Fruit fly (Drosophila melanogaster) whole organism, embryonic: ENCODE measurements around the gene CG14005.

Experiments used
- Bdp1 ChIP-seq: fragments of 200-800 bp; sonication (Bioruptor generic); optimal IDR thresholded peaks from 3 replicates; lab custom pipeline; 2016; ENCODE audit warnings: missing biosample characterization, missing genetic modification characterization
- BtbVII ChIP-seq: fragments of 200-800 bp; sonication (Bioruptor generic); optimal IDR thresholded peaks from 3 replicates; lab custom pipeline; 2017; ENCODE audit warnings: missing biosample characterization, mild to moderate bottlenecking, missing genetic modification characterization
- CG10565 ChIP-seq: fragments of 200-800 bp; sonication (Bioruptor generic); optimal IDR thresholded peaks from 3 replicates; lab custom pipeline; 2016; ENCODE audit warnings: missing biosample characterization, mild to moderate bottlenecking, missing genetic modification characterization
- CG11560 ChIP-seq: fragments of 200-800 bp; sonication (Bioruptor generic); IDR thresholded peaks from 3 replicates; pipeline ENCODE4 v1.3.6; 2022; ENCODE audit warnings: missing biosample characterization, missing genetic modification characterization
- CG12391 ChIP-seq: fragments of 200-800 bp; sonication (Bioruptor generic); optimal IDR thresholded peaks from 3 replicates; lab custom pipeline; 2018; ENCODE audit warnings: missing biosample characterization, mild to moderate bottlenecking, missing genetic modification characterization, moderate library complexity
- CG12942 ChIP-seq: fragments of 200-800 bp; sonication (Bioruptor generic); optimal IDR thresholded peaks from 3 replicates; lab custom pipeline; 2016; ENCODE audit warnings: missing biosample characterization, missing genetic modification characterization
- CG14050 ChIP-seq: fragments of 200-800 bp; sonication (Bioruptor generic); IDR thresholded peaks from 3 replicates; pipeline ENCODE4 v1.3.6; 2022; ENCODE audit warnings: missing biosample characterization, missing genetic modification characterization
- CG15269 ChIP-seq: fragments of 200-800 bp; sonication (Bioruptor generic); optimal IDR thresholded peaks from 2 replicates; lab custom pipeline; 2018; ENCODE audit warnings: missing biosample characterization, mild to moderate bottlenecking, missing genetic modification characterization, moderate library complexity
- CG18599 ChIP-seq: fragments of 200-800 bp; sonication (Bioruptor generic); optimal IDR thresholded peaks from 3 replicates; lab custom pipeline; 2017; ENCODE audit warnings: missing biosample characterization, missing genetic modification characterization, mild to moderate bottlenecking, moderate library complexity, missing genetic modification reagents
- CG2120 ChIP-seq: fragments of 200-800 bp; sonication (Bioruptor generic); optimal IDR thresholded peaks from 3 replicates; lab custom pipeline; 2016; ENCODE audit warnings: missing biosample characterization, missing genetic modification characterization
- CG31388 ChIP-seq: fragments of 200-800 bp; sonication (Bioruptor generic); optimal IDR thresholded peaks from 2 replicates; lab custom pipeline; 2016; ENCODE audit warnings: missing biosample characterization, missing genetic modification characterization
- CG3995 ChIP-seq: fragments of 200-800 bp; sonication (Bioruptor generic); optimal IDR thresholded peaks from 3 replicates; lab custom pipeline; 2016; ENCODE audit warnings: missing biosample characterization, missing genetic modification characterization
- CG6175 ChIP-seq: fragments of 200-800 bp; sonication (Bioruptor generic); IDR thresholded peaks from 3 replicates; pipeline ENCODE4 v1.3.6; 2022; ENCODE audit warnings: missing biosample characterization, missing genetic modification characterization
- CG6254 ChIP-seq: fragments of 200-800 bp; sonication (Bioruptor generic); optimal IDR thresholded peaks from 3 replicates; lab custom pipeline; 2017; ENCODE audit warnings: mild to moderate bottlenecking, missing biosample characterization, missing genetic modification reagents, missing genetic modification characterization
- CG6272 ChIP-seq: fragments of 200-800 bp; sonication (Bioruptor generic); IDR thresholded peaks from 2 replicates; pipeline ENCODE4 v1.3.6; 2022; ENCODE audit warnings: missing biosample characterization, missing genetic modification characterization
- CG7987 ChIP-seq: fragments of 200-800 bp; sonication (Bioruptor generic); optimal IDR thresholded peaks from 2 replicates; lab custom pipeline; 2018; ENCODE audit warnings: missing biosample characterization, mild to moderate bottlenecking, missing genetic modification characterization, moderate library complexity
- CG8478 ChIP-seq: fragments of >200 bp; optimal IDR thresholded peaks from 2 replicates; lab custom pipeline; 2018
- CG8924 ChIP-seq: fragments of 200-800 bp; optimal IDR thresholded peaks from 3 replicates; lab custom pipeline; 2019; ENCODE audit warnings: missing biosample characterization, mild to moderate bottlenecking, missing genetic modification characterization, moderate library complexity
- Chrac-16 ChIP-seq: fragments of 200-800 bp; sonication (Bioruptor generic); optimal IDR thresholded peaks from 3 replicates; lab custom pipeline; 2016; ENCODE audit warnings: missing biosample characterization, missing genetic modification characterization
- E2f1 ChIP-seq: fragments of 200-800 bp; sonication (Bioruptor generic); IDR thresholded peaks from 2 replicates; pipeline ENCODE4 v1.3.6; 2022; ENCODE audit warnings: missing biosample characterization, missing genetic modification characterization
- Fer1 ChIP-seq: fragments of 200-800 bp; sonication (Bioruptor generic); optimal IDR thresholded peaks from 2 replicates; lab custom pipeline; 2017; ENCODE audit warnings: missing biosample characterization, mild to moderate bottlenecking, missing genetic modification characterization
- Fer2 ChIP-seq: fragments of 200-800 bp; sonication (Bioruptor generic); optimal IDR thresholded peaks from 2 replicates; lab custom pipeline; 2018; ENCODE audit warnings: missing biosample characterization, mild to moderate bottlenecking, missing genetic modification characterization, moderate library complexity
- H2.0 ChIP-seq: fragments of 200-800 bp; sonication (Bioruptor generic); IDR thresholded peaks from 2 replicates; pipeline ENCODE4 v1.3.6; 2022; ENCODE audit warnings: missing biosample characterization, missing genetic modification characterization
- HLH4C ChIP-seq: fragments of 200-800 bp; sonication (Bioruptor generic); IDR thresholded peaks from 3 replicates; pipeline ENCODE4 v1.3.6; 2022; ENCODE audit warnings: missing biosample characterization, missing genetic modification characterization; ENCODE audit not compliant: partially characterized antibody
- HLH54F ChIP-seq: fragments of 200-800 bp; sonication (Bioruptor generic); optimal IDR thresholded peaks from 3 replicates; lab custom pipeline; 2016; ENCODE audit warnings: missing biosample characterization, missing genetic modification characterization
- HmgZ ChIP-seq: fragments of 200-800 bp; sonication (Bioruptor generic); optimal IDR thresholded peaks from 2 replicates; lab custom pipeline; 2018; ENCODE audit warnings: missing biosample characterization, mild to moderate bottlenecking, missing genetic modification characterization
- Hr51 ChIP-seq, 2 experiments: fragments of 200-800 bp; sonication (Bioruptor generic); optimal IDR thresholded peaks; 2 replicates in 1 of 2; 3 replicates in 1 of 2; lab custom pipeline; 2016 to 2018; ENCODE audit warnings: missing biosample characterization in 2 of 2, missing genetic modification characterization in 2 of 2, mild to moderate bottlenecking in 1 of 2, moderate library complexity in 1 of 2
- NC2β ChIP-seq: fragments of 200-800 bp; sonication (Bioruptor generic); optimal IDR thresholded peaks from 2 replicates; lab custom pipeline; 2016; ENCODE audit warnings: missing biosample characterization, missing genetic modification characterization
- Opbp ChIP-seq: fragments of 200-800 bp; sonication (Bioruptor generic); IDR thresholded peaks from 3 replicates; pipeline ENCODE4 v1.3.6; 2022; ENCODE audit warnings: missing biosample characterization, missing genetic modification characterization; ENCODE audit not compliant: partially characterized antibody
- PHDP ChIP-seq: fragments of 200-800 bp; sonication (Bioruptor generic); optimal IDR thresholded peaks from 3 replicates; lab custom pipeline; 2018; ENCODE audit warnings: missing biosample characterization, mild to moderate bottlenecking, missing genetic modification characterization, moderate library complexity
- Pdp1 ChIP-seq, 2 experiments: fragments of 200-800 bp; sonication (Bioruptor generic); optimal IDR thresholded peaks; 3 replicates each; lab custom pipeline; 2016; ENCODE audit warnings: missing biosample characterization in 2 of 2, missing genetic modification characterization in 2 of 2, mild to moderate bottlenecking in 1 of 2, moderate library complexity in 1 of 2
- Sox102F ChIP-seq: fragments of 200-800 bp; sonication (Bioruptor generic); optimal IDR thresholded peaks from 2 replicates; lab custom pipeline; 2018; ENCODE audit warnings: missing biosample characterization, mild to moderate bottlenecking, missing genetic modification characterization, moderate library complexity
- Taf1 ChIP-seq: fragments of 200-800 bp; sonication (Bioruptor generic); IDR thresholded peaks from 2 replicates; pipeline ENCODE4 v1.3.6; 2022; ENCODE audit warnings: missing biosample characterization, missing genetic modification characterization
- bbx ChIP-seq: fragments of 200-800 bp; sonication (Bioruptor generic); IDR thresholded peaks from 2 replicates; pipeline ENCODE4 v1.3.6; 2022; ENCODE audit warnings: missing biosample characterization, missing genetic modification characterization; ENCODE audit not compliant: partially characterized antibody
- cato ChIP-seq: fragments of 200-800 bp; sonication (Bioruptor generic); optimal IDR thresholded peaks from 2 replicates; lab custom pipeline; 2016; ENCODE audit warnings: missing biosample characterization, missing genetic modification characterization, borderline replicate concordance
- dysf ChIP-seq: fragments of 200-800 bp; sonication (Bioruptor generic); IDR thresholded peaks from 3 replicates; pipeline ENCODE4 v1.3.6; 2022; ENCODE audit warnings: missing biosample characterization, missing genetic modification characterization
- grau ChIP-seq: fragments of 200-800 bp; optimal IDR thresholded peaks from 3 replicates; lab custom pipeline; 2019; ENCODE audit warnings: missing biosample characterization, mild to moderate bottlenecking, missing genetic modification characterization, moderate library complexity
- ind ChIP-seq: fragments of 200-800 bp; sonication (Bioruptor generic); optimal IDR thresholded peaks from 3 replicates; lab custom pipeline; 2016; ENCODE audit warnings: missing biosample characterization, missing genetic modification characterization
- maf-S ChIP-seq: fragments of 200-800 bp; sonication (Bioruptor generic); optimal IDR thresholded peaks from 2 replicates; lab custom pipeline; 2016; ENCODE audit warnings: missing biosample characterization, missing genetic modification characterization
- nom ChIP-seq: fragments of 200-800 bp; sonication (Bioruptor generic); optimal IDR thresholded peaks from 2 replicates; lab custom pipeline; 2017; ENCODE audit warnings: missing biosample characterization, missing genetic modification characterization, mild to moderate bottlenecking, moderate library complexity, missing genetic modification reagents
- org-1 ChIP-seq: fragments of 200-800 bp; sonication (Bioruptor generic); optimal IDR thresholded peaks from 2 replicates; lab custom pipeline; 2017; ENCODE audit warnings: missing biosample characterization, missing genetic modification characterization
- sens ChIP-seq: fragments of 200-800 bp; sonication (Bioruptor generic); peaks from one replicate; lab custom pipeline; 2016; ENCODE audit warnings: missing biosample characterization, missing genetic modification characterization
- sna ChIP-seq: fragments of 200-800 bp; sonication (Bioruptor generic); IDR thresholded peaks from 2 replicates; pipeline ENCODE4 v1.3.6; 2022; ENCODE audit warnings: missing biosample characterization, missing genetic modification characterization; ENCODE audit not compliant: partially characterized antibody
- stc ChIP-seq: fragments of 200-800 bp; sonication (Bioruptor generic); IDR thresholded peaks from 2 replicates; pipeline ENCODE4 v1.3.6; 2022; ENCODE audit warnings: missing biosample characterization, missing genetic modification characterization
- twi ChIP-seq: fragments of 200-800 bp; optimal IDR thresholded peaks from 2 replicates; lab custom pipeline; 2019; ENCODE audit warnings: missing biosample characterization, mild to moderate bottlenecking, missing genetic modification characterization, moderate library complexity
- unpg ChIP-seq: fragments of 200-800 bp; sonication (Bioruptor generic); optimal IDR thresholded peaks from 3 replicates; lab custom pipeline; 2018; ENCODE audit warnings: missing biosample characterization, mild to moderate bottlenecking, missing genetic modification characterization, moderate library complexity
- vnd ChIP-seq: fragments of 200-800 bp; sonication (Bioruptor generic); IDR thresholded peaks from 3 replicates; pipeline ENCODE4 v1.3.6; 2022; ENCODE audit warnings: missing biosample characterization, missing genetic modification characterization; ENCODE audit not compliant: partially characterized antibody
- zen ChIP-seq: fragments of 200-800 bp; sonication (Bioruptor generic); optimal IDR thresholded peaks from 3 replicates; lab custom pipeline; 2018; ENCODE audit warnings: missing biosample characterization, mild to moderate bottlenecking, missing genetic modification characterization, moderate library complexity
- zfh2 ChIP-seq: fragments of 200-800 bp; sonication (Bioruptor generic); optimal IDR thresholded peaks from 2 replicates; lab custom pipeline; 2016; ENCODE audit warnings: missing biosample characterization, missing genetic modification characterization

The CG14005 gene

DNA sequence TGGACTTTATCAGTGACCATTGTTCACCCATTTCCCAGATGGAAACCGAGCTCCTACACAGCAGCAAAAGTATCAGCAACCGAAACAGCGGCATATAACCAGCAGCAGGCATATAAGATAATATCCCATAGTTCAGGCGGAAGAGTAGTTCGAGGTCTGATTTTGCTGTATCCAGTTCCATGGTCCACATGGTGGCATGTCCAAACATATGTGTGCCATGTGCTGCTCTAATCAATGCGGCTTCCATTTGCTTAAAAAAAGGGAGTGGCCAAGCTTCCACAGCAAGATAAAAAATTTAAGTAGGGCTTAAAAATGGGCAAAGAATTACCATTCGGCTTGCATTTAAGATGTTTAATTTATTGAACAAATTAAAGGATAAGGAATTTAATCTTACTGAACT, 21.1 kb downstream of the CG14005 start:
- TF ChIP-seq CG11560 (tag; lab: Robert Waterston, UW) (peak; percentile 21; the same call in 1 of the 3 replicates), Bdp1 (GFP tag; lab: Kevin White, UChicago) (no peak), twi (tag; lab: Kevin White, UChicago) (peak; percentile 96), sens (peak; percentile 10)

DNA sequence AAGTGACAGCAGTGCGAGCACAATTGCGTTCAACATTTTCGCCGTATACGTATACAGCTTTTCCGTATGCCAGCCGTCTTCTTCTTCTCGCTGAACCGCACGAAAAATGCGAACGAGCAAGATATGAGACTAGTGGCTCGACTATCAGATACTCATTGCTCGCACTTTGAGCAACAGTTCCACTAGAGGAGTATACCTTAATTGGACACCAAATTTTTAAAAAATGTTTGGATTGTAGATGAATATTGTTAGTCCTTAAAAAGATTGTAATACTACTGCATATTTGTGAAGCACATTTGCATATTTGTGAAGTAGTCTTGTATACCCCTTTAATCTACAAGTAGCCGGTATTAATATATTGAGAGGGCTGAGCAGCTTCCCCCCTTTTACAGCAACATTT, 23.6 kb downstream of the CG14005 start:
- TF ChIP-seq grau (tag; lab: Kevin White, UChicago) (peak; percentile 40), Chrac-16 (GFP tag; lab: Kevin White, UChicago) (no peak), CG8478 (lab: Kevin White, UChicago) (no peak), dysf (GFP tag; lab: Robert Waterston, UW) (peak; percentile 66), E2f1 (GFP tag; lab: Robert Waterston, UW) (no peak), Fer1 (GFP tag; lab: Kevin White, UChicago) (peak; percentile 34), BtbVII (peak; percentile 5), sna (GFP tag; lab: Robert Waterston, UW) (no peak), NC2β (GFP tag; lab: Kevin White, UChicago) (no peak), CG6175 (no peak), PHDP (peak; percentile 19), Fer2 (tag; lab: Kevin White, UChicago) (no peak), CG6272 (GFP tag; lab: Robert Waterston, UW) (no peak), HLH4C (GFP tag; lab: Robert Waterston, UW) (peak; percentile 84), Opbp (GFP tag; lab: Robert Waterston, UW) (no peak), CG6254 (GFP tag; lab: Kevin White, UChicago) (no peak), unpg (GFP tag; lab: Kevin White, UChicago) (peak; percentile 11), CG8924 (tag; lab: Kevin White, UChicago) (no peak), HmgZ (tag; lab: Kevin White, UChicago) (no peak), zen (tag; lab: Kevin White, UChicago) (no peak), stc (GFP tag; lab: Robert Waterston, UW) (no peak), CG7987 (GFP tag; lab: Kevin White, UChicago) (no peak), zfh2 (GFP tag; lab: Kevin White, UChicago) (peak; percentile 17), CG15269 (tag; lab: Kevin White, UChicago) (peak; percentile 28), HLH54F (GFP tag; lab: Kevin White, UChicago) (peak; percentile 5), H2.0 (GFP tag; lab: Robert Waterston, UW) (peak; percentile 17; the same call in 1 of the 2 replicates), Hr51 (GFP tag; optimal IDR thresholded peaks at IDR 0.05; lab: Kevin White, UChicago) (peak in 1 of 2 experiments; percentile 11), vnd (GFP tag; lab: Robert Waterston, UW) (peak; percentile 53), maf-S (GFP tag; lab: Kevin White, UChicago) (no peak), Sox102F (GFP tag; lab: Kevin White, UChicago) (peak; percentile 22), org-1 (GFP tag; lab: Kevin White, UChicago) (peak; percentile 29), ind (GFP tag; lab: Kevin White, UChicago) (peak; percentile 31), cato (no peak), bbx (GFP tag; lab: Robert Waterston, UW) (peak; percentile 19; the same call in 1 of the 2 replicates), Pdp1 (GFP tag; optimal IDR thresholded peaks at IDR 0.05; lab: Kevin White, UChicago) (peak in 1 of 2 experiments; percentile 8), nom (GFP tag; lab: Kevin White, UChicago) (no peak), CG18599 (GFP tag; lab: Kevin White, UChicago) (peak; percentile 52), CG3995 (GFP tag; lab: Kevin White, UChicago) (no peak), CG14050 (GFP tag; lab: Robert Waterston, UW) (no peak), CG2120 (peak; percentile 40), Taf1 (GFP tag; lab: Robert Waterston, UW) (no peak), CG12391 (no peak), CG12942 (no peak), CG31388 (GFP tag; lab: Kevin White, UChicago) (no peak), CG10565 (no peak)
